Worm (Caenorhabditis elegans): ENCODE results near the gene ZK228.13.

ZK228.13 gene

ce11 chrV:18468097-18468496 is at the start of gene ZK228.13:
Gene ZK228.13, minus strand, starts transcription at chrV:18468197.
- TF ChIP-seq daf-16 (GFP tag; optimal IDR thresholded peaks at IDR 0.05) (no peak), daf-16 (tag; optimal IDR thresholded peaks at IDR 0.05) (no peak), ztf-7 (tag; optimal IDR thresholded peaks at IDR 0.05) (no peak), attf-4 (tag; optimal IDR thresholded peaks at IDR 0.05) (no peak), ctbp-1 (GFP tag; IDR thresholded peaks at IDR 0.05) (no peak), nhr-10 (tag; optimal IDR thresholded peaks at IDR 0.05) (no peak), mep-1 (tag; optimal IDR thresholded peaks at IDR 0.05) (no peak), spr-3 (GFP tag; optimal IDR thresholded peaks at IDR 0.05) (no peak), jun-1 (tag; optimal IDR thresholded peaks at IDR 0.05) (no peak), tra-1 (GFP tag; IDR thresholded peaks at IDR 0.05) (no peak), nhr-76 (tag; optimal IDR thresholded peaks at IDR 0.05) (no peak)

DNA sequence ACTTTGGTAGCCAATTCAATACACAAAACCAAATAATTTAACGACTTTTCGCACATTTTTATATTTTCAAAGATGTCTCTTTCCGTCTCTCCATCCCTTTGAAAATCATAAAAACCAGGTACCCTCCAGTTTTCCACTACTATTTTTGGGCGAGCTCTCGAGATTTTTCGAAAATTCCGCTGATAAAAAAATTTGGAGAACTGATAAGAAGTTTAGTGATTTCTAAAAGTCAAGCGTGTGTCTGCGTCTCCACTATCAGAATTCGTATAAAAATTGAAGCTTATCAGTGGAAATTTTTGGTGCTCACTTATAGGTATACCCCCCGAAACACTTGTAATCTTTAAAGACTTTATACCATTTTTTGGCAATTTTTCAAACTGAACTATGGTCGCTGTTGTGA is 48.5 kb upstream of the ZK228.13 start, which contains the start of gene hmit-1.1:
Gene hmit-1.1, plus strand, starts transcription at position 294 of the 400 bp plus-strand sequence.
- TF ChIP-seq nhr-77 (tag; optimal IDR thresholded peaks at IDR 0.05) (peak; percentile 33), dmd-6 (GFP tag; IDR thresholded peaks at IDR 0.05) (peak; percentile 83), nhr-42 (GFP tag; IDR thresholded peaks at IDR 0.05) (no peak), php-3 (GFP tag; IDR thresholded peaks at IDR 0.05) (peak; percentile 86), cey-2 (tag; optimal IDR thresholded peaks at IDR 0.05; ENCODE audit: borderline replicate concordance, insufficient read depth) (no peak), zag-1 (tag; optimal IDR thresholded peaks at IDR 0.05) (no peak), daf-16 (GFP tag; optimal IDR thresholded peaks at IDR 0.05) (no peak), daf-16 (tag; optimal IDR thresholded peaks at IDR 0.05) (peak; percentile 74), nhr-28 (tag; optimal IDR thresholded peaks at IDR 0.05) (peak; percentile 52), dve-1 (tag; optimal IDR thresholded peaks at IDR 0.05; ENCODE audit: insufficient read depth) (peak; percentile 62), pqm-1 (tag; optimal IDR thresholded peaks at IDR 0.05) (peak; percentile 76), hlh-11 (tag; optimal IDR thresholded peaks at IDR 0.05) (peak; percentile 68)

- TF ChIP-seq dpl-1 (GFP tag; optimal IDR thresholded peaks at IDR 0.05) (no peak), lin-29 (GFP tag; IDR thresholded peaks at IDR 0.05) (no peak), hlh-30 (tag; optimal IDR thresholded peaks at IDR 0.05; ENCODE audit: insufficient read depth) (no peak), lin-38 (GFP tag; IDR thresholded peaks at IDR 0.05) (no peak), nhr-6 (tag; optimal IDR thresholded peaks at IDR 0.05) (no peak), egl-27 (tag; optimal IDR thresholded peaks at IDR 0.05) (no peak), skn-1 (tag; optimal IDR thresholded peaks at IDR 0.05) (no peak), ceh-20 (GFP tag; IDR thresholded peaks at IDR 0.05) (no peak), nhr-237 (tag; optimal IDR thresholded peaks at IDR 0.05) (no peak), hlh-11 (tag; optimal IDR thresholded peaks at IDR 0.05) (no peak), ctbp-1 (GFP tag; IDR thresholded peaks at IDR 0.05) (no peak), ceh-62 (tag; optimal IDR thresholded peaks at IDR 0.05) (no peak), jun-1 (tag; optimal IDR thresholded peaks at IDR 0.05) (no peak), ztf-7 (tag; optimal IDR thresholded peaks at IDR 0.05) (no peak), rbr-2 (tag; optimal IDR thresholded peaks at IDR 0.05) (no peak), snpc-4 (tag; optimal IDR thresholded peaks at IDR 0.05) (no peak), ceh-28 (tag; optimal IDR thresholded peaks at IDR 0.05) (no peak)
Observed at ce11 chrV:18511847-18512246, 43.9 kb upstream of the ZK228.13 start.

DNA sequence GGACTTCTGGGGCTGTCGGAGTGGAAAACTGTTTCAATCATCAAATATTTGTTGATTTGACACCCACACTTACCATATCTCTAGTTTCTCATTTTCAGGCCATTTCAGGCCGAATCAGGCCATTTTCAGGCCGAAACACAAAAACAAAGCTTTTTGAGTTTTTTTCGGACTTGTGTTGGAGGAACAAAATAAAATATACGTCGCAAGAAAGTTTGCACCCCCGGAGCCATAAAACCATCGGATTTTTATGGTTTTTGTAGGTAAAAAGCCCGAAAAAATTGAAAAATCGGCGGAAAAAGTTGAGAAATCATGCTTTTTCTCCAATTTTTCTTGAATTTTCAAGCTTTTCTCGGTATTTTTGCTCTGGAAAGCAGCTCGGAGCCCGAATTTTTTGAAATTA is 40.6 kb upstream of the ZK228.13 start, which contains the start of gene Y51A2D.1:
Gene Y51A2D.1, plus strand, starts transcription at position 301 of the 400 bp plus-strand sequence.
- TF ChIP-seq T20F7.1 (GFP tag; optimal IDR thresholded peaks at IDR 0.05): no peak
- no peak for TF ChIP-seq madf-5 (GFP tag; IDR thresholded peaks at IDR 0.05)
- TF ChIP-seq lir-3 (tag; optimal IDR thresholded peaks at IDR 0.05): no peak
- no peak for TF ChIP-seq T26A8.4 (GFP tag; IDR thresholded peaks at IDR 0.05)
- no peak for TF ChIP-seq lin-15B (tag; optimal IDR thresholded peaks at IDR 0.05)
- no peak for TF ChIP-seq dpl-1 (GFP tag; optimal IDR thresholded peaks at IDR 0.05)
- TF ChIP-seq hmg-1.1 (GFP tag; IDR thresholded peaks at IDR 0.05): no peak
- no peak for TF ChIP-seq hlh-11 (tag; optimal IDR thresholded peaks at IDR 0.05)
- TF ChIP-seq ctbp-1 (GFP tag; IDR thresholded peaks at IDR 0.05): no peak
- TF ChIP-seq mes-2 (tag; optimal IDR thresholded peaks at IDR 0.05; ENCODE audit: poor library complexity, severe bottlenecking): no peak
- no peak for TF ChIP-seq snpc-1.2 (GFP tag; IDR thresholded peaks at IDR 0.05)
- no peak for TF ChIP-seq nhr-102 (tag; optimal IDR thresholded peaks at IDR 0.05)
